Fruit fly (Drosophila melanogaster) whole organism, pupa: Measurements from ENCODE around the gene CG16888.

Experiments
- CG12605 ChIP-seq: fragments of 200-800 bp; sonication (Bioruptor generic); IDR thresholded peaks from 2 replicates; pipeline ENCODE4 v1.3.6; 2022; ENCODE audit warnings: missing biosample characterization, missing genetic modification characterization
- CG15710 ChIP-seq: fragments of 200-800 bp; sonication (Bioruptor generic); optimal IDR thresholded peaks from 2 replicates; lab custom pipeline; 2018; ENCODE audit warnings: missing biosample characterization, mild to moderate bottlenecking, missing genetic modification characterization, moderate library complexity
- CG17806 ChIP-seq: fragments of 200-800 bp; sonication (Bioruptor generic); optimal IDR thresholded peaks from 2 replicates; lab custom pipeline; 2018; ENCODE audit warnings: missing biosample characterization, mild to moderate bottlenecking, missing genetic modification characterization, moderate library complexity
- CG32121 ChIP-seq: fragments of 200-800 bp; sonication (Bioruptor generic); IDR thresholded peaks from 2 replicates; pipeline ENCODE4 v1.3.6; 2022; ENCODE audit warnings: missing biosample characterization, missing genetic modification characterization
- CG34367 ChIP-seq: fragments of 200-800 bp; sonication (Bioruptor generic); optimal IDR thresholded peaks from 2 replicates; lab custom pipeline; 2018; ENCODE audit warnings: missing biosample characterization, mild to moderate bottlenecking, missing genetic modification characterization
- CG4496 ChIP-seq: fragments of 200-800 bp; sonication (Bioruptor generic); IDR thresholded peaks from 3 replicates; pipeline ENCODE4 v1.3.6; 2022; ENCODE audit warnings: missing biosample characterization, missing genetic modification characterization
- D1 ChIP-seq: fragments of 200-800 bp; sonication (Bioruptor generic); optimal IDR thresholded peaks from 2 replicates; lab custom pipeline; 2018; ENCODE audit warnings: missing biosample characterization, mild to moderate bottlenecking, missing genetic modification characterization, moderate library complexity
- EcR ChIP-seq: fragments of 200-800 bp; sonication (Bioruptor generic); optimal IDR thresholded peaks from 3 replicates; lab custom pipeline; 2019; ENCODE audit warnings: missing biosample characterization, missing genetic modification characterization, mild to moderate bottlenecking, moderate library complexity, missing genetic modification reagents
- Ets98B ChIP-seq: fragments of 200-800 bp; sonication (Bioruptor generic); IDR thresholded peaks from 2 replicates; pipeline ENCODE4 v1.3.6; 2022; ENCODE audit warnings: missing biosample characterization, missing genetic modification characterization
- Pif1A ChIP-seq: fragments of 200-800 bp; sonication (Bioruptor generic); optimal IDR thresholded peaks from 3 replicates; lab custom pipeline; 2016; ENCODE audit warnings: missing biosample characterization, missing genetic modification characterization
- Pif1B ChIP-seq: fragments of 200-800 bp; sonication (Bioruptor generic); optimal IDR thresholded peaks from 3 replicates; lab custom pipeline; 2016; ENCODE audit warnings: missing biosample characterization, missing genetic modification characterization
- fd96Ca ChIP-seq: fragments of 200-800 bp; sonication (Bioruptor generic); IDR thresholded peaks from 3 replicates; pipeline ENCODE4 v1.3.6; 2022; ENCODE audit warnings: missing biosample characterization, missing genetic modification characterization
- gl ChIP-seq: fragments of 200-800 bp; sonication (Bioruptor generic); optimal IDR thresholded peaks from 2 replicates; lab custom pipeline; 2018; ENCODE audit warnings: missing biosample characterization, mild to moderate bottlenecking, missing genetic modification characterization
- rn ChIP-seq: fragments of 200-800 bp; sonication (Bioruptor generic); IDR thresholded peaks from 2 replicates; pipeline ENCODE4 v1.3.6; 2022; ENCODE audit warnings: missing biosample characterization, missing genetic modification characterization

- TF ChIP-seq D1 (no peak), Pif1A (GFP tag; lab: Kevin White, UChicago) (no peak), CG32121 (GFP tag; lab: Robert Waterston, UW) (no peak), rn (GFP tag; lab: Robert Waterston, UW) (no peak), EcR (no peak), Ets98B (GFP tag; lab: Robert Waterston, UW) (no peak), CG17806 (no peak), CG4496 (GFP tag; lab: Robert Waterston, UW) (no peak), CG34367 (tag; lab: Kevin White, UChicago) (no peak), CG15710 (no peak), CG12605 (GFP tag; lab: Robert Waterston, UW) (no peak), fd96Ca (GFP tag; lab: Robert Waterston, UW) (no peak), gl (tag; lab: Kevin White, UChicago) (no peak), Pif1B (no peak)
Observed at dm6 chr2L:13837579-13837978, 24.5 kb upstream of the CG16888 start.
